Worm (Caenorhabditis elegans) whole organism, L4 larva: ENCODE measurements around the gene C06C3.4.

Experiments used
- T20F7.1 ChIP-seq: fragments of 200-800 bp; sonication (Bioruptor generic); optimal IDR thresholded peaks from 2 replicates; lab custom pipeline; 2018; ENCODE audit warnings: mild to moderate bottlenecking, missing genetic modification characterization, missing compliant biosample characterization
- ZK337.2 ChIP-seq: fragments of 200-800 bp; sonication (Bioruptor generic); IDR thresholded peaks from 2 replicates; pipeline ENCODE4 v1.3.6; 2022; ENCODE audit warnings: missing genetic modification reagents, missing genetic modification characterization, missing compliant biosample characterization
- ama-1 ChIP-seq: fragments of 150-350 bp; optimal IDR thresholded peaks from 2 replicates; lab custom pipeline; 2014; ENCODE audit warnings: inconsistent platforms, mixed read lengths
- egl-27 ChIP-seq: sonication (generic microtip); optimal IDR thresholded peaks from 3 replicates; lab custom pipeline; 2017; ENCODE audit warnings: missing biosample characterization, missing genetic modification reagents, missing genetic modification characterization
- lin-13 ChIP-seq: fragments of 150-350 bp; optimal IDR thresholded peaks from 2 replicates; lab custom pipeline; 2014; ENCODE audit warnings: missing biosample characterization, missing genetic modification reagents, missing genetic modification characterization
- mep-1 ChIP-seq: fragments of 150-350 bp; sonication (generic microtip); optimal IDR thresholded peaks from 3 replicates; lab custom pipeline; 2014; ENCODE audit warnings: missing biosample characterization, missing genetic modification characterization
- nhr-237 ChIP-seq: sonication (generic microtip); optimal IDR thresholded peaks from 2 replicates; lab custom pipeline; 2017; ENCODE audit warnings: missing biosample characterization, missing genetic modification characterization
- snpc-4 ChIP-seq: fragments of 150-350 bp; optimal IDR thresholded peaks from 2 replicates; lab custom pipeline; 2014; ENCODE audit warnings: missing biosample characterization, missing genetic modification characterization
- unc-39 ChIP-seq: sonication (generic microtip); optimal IDR thresholded peaks from 2 replicates; lab custom pipeline; 2017; ENCODE audit warnings: missing biosample characterization, missing genetic modification characterization
- unc-62 ChIP-seq, 3 experiments: fragments of 150-350 bp in 1 of 3; sonication (generic microtip); optimal IDR thresholded peaks in 2 of 3; peaks in 1 of 3; 1 replicate in 1 of 3; 2 replicates in 2 of 3; lab custom pipeline; 2014 to 2017; ENCODE audit warnings: missing biosample characterization in 3 of 3, missing genetic modification characterization in 3 of 3, missing genetic modification reagents in 3 of 3, missing genotype in 1 of 3
- zag-1 ChIP-seq: fragments of 150-350 bp; optimal IDR thresholded peaks from 2 replicates; lab custom pipeline; 2014; ENCODE audit warnings: missing biosample characterization, missing genetic modification characterization

- TF ChIP-seq zag-1 (tag; lab: Kevin White, UChicago) (no peak), unc-62 (GFP tag; optimal IDR thresholded peaks at IDR 0.05 in 1 of 2; lab: Kevin White, UChicago) (no peak), unc-62 (tag; optimal IDR thresholded peaks at IDR 0.05; lab: Kevin White, UChicago) (no peak), unc-39 (tag; lab: Kevin White, UChicago) (no peak), ZK337.2 (GFP tag; lab: Robert Waterston, UW) (no peak), nhr-237 (no peak), T20F7.1 (GFP tag; lab: Kevin White, UChicago) (no peak), snpc-4 (no peak), egl-27 (tag; lab: Kevin White, UChicago) (no peak), ama-1 (lab: Kevin White, UChicago) (no peak), lin-13 (GFP tag; lab: Kevin White, UChicago) (no peak), mep-1 (tag; lab: Kevin White, UChicago) (no peak)
Observed at ce11 chrII:9345794-9346193, 27.3 kb upstream of the C06C3.4 start.
